Worm (Caenorhabditis elegans): ENCODE results near the gene ctsa-1.2.

ce11 chrII:11756684-11757107 lies 17.5 kb downstream of the ctsa-1.2 start:
- TF ChIP-seq ets-4 (GFP tag; optimal IDR thresholded peaks at IDR 0.05) (no peak), lin-26 (GFP tag; IDR thresholded peaks at IDR 0.05) (peak; percentile 79), nfya-1 (tag; optimal IDR thresholded peaks at IDR 0.05; ENCODE audit: borderline replicate concordance, insufficient read depth) (no peak), attf-5 (GFP tag; optimal IDR thresholded peaks at IDR 0.05) (peak; percentile 65)

All from whole organism, young adult.